Worm (Caenorhabditis elegans): ENCODE measurements around the gene T19D12.4.

- TF ChIP-seq cog-1 (tag; optimal IDR thresholded peaks at IDR 0.05) (no peak), flt-1 (GFP tag; IDR thresholded peaks at IDR 0.05) (no peak), T22C8.4 (GFP tag; IDR thresholded peaks at IDR 0.05) (no peak), ref-1 (GFP tag; conservative IDR thresholded peaks at IDR 0.05) (no peak)
Measured at ce11 chrII:6591000-6591399, 39.9 kb upstream of the T19D12.4 start.
